Worm (Caenorhabditis elegans) whole organism, mixed stage, embryonic: Measurements from ENCODE around the gene hcf-1.

Experiments
- bed-3 ChIP-seq: fragments of 200-800 bp; sonication (Bioruptor generic); optimal IDR thresholded peaks from 3 replicates; lab custom pipeline; 2018; ENCODE audit warnings: mild to moderate bottlenecking, missing genetic modification characterization, moderate library complexity, missing compliant biosample characterization
- blmp-1 ChIP-seq: fragments of 150-350 bp; optimal IDR thresholded peaks from 2 replicates; lab custom pipeline; 2014; ENCODE audit warnings: missing biosample characterization, missing genetic modification characterization
- ceh-39 ChIP-seq: fragments of 150-350 bp; optimal IDR thresholded peaks from 2 replicates; lab custom pipeline; 2014; ENCODE audit warnings: missing biosample characterization, missing genetic modification characterization
- ceh-43 ChIP-seq: fragments of 200-800 bp; sonication (Bioruptor generic); optimal IDR thresholded peaks from 2 replicates; lab custom pipeline; 2018; ENCODE audit warnings: mild to moderate bottlenecking, missing genetic modification characterization, moderate library complexity, missing compliant biosample characterization
- ces-1 ChIP-seq: fragments of 150-350 bp; optimal IDR thresholded peaks from 2 replicates; lab custom pipeline; 2014; ENCODE audit warnings: missing biosample characterization, missing genetic modification reagents, missing genetic modification characterization
- cnd-1 ChIP-seq: fragments of 200-800 bp; sonication (Bioruptor generic); optimal IDR thresholded peaks from 2 replicates; lab custom pipeline; 2018; ENCODE audit warnings: mild to moderate bottlenecking, missing genetic modification characterization, missing compliant biosample characterization
- drap-1 ChIP-seq: fragments of 200-800 bp; sonication (Bioruptor generic); optimal IDR thresholded peaks from 3 replicates; lab custom pipeline; 2018; ENCODE audit warnings: mild to moderate bottlenecking, missing genetic modification characterization, missing compliant biosample characterization
- elt-1 ChIP-seq: sonication (generic microtip); optimal IDR thresholded peaks from 2 replicates; lab custom pipeline; 2017; ENCODE audit warnings: missing genetic modification characterization, mild to moderate bottlenecking, missing compliant biosample characterization, antibody characterized with exemption, moderate library complexity, borderline replicate concordance; ENCODE audit not compliant: insufficient read depth
- elt-3 ChIP-seq: fragments of 150-350 bp; optimal IDR thresholded peaks from 2 replicates; lab custom pipeline; 2014; ENCODE audit warnings: missing biosample characterization, missing genetic modification characterization
- ham-2 ChIP-seq: fragments of 200-800 bp; sonication (Bioruptor generic); optimal IDR thresholded peaks from 2 replicates; lab custom pipeline; 2018; ENCODE audit warnings: mild to moderate bottlenecking, missing genetic modification characterization, missing compliant biosample characterization
- lin-13 ChIP-seq: fragments of 150-350 bp; optimal IDR thresholded peaks from 2 replicates; lab custom pipeline; 2014; ENCODE audit warnings: missing biosample characterization, missing genetic modification characterization
- lin-32 ChIP-seq: fragments of 200-800 bp; sonication (Bioruptor generic); optimal IDR thresholded peaks from 2 replicates; lab custom pipeline; 2018; ENCODE audit warnings: mild to moderate bottlenecking, missing genetic modification characterization, missing compliant biosample characterization
- lsy-2 ChIP-seq: fragments of 150-350 bp; optimal IDR thresholded peaks from 2 replicates; lab custom pipeline; 2014; ENCODE audit warnings: missing biosample characterization, missing genetic modification characterization
- mab-5 ChIP-seq: fragments of 150-350 bp; optimal IDR thresholded peaks from 2 replicates; lab custom pipeline; 2014; ENCODE audit warnings: missing biosample characterization, missing genetic modification characterization
- mep-1 ChIP-seq: fragments of 150-350 bp; optimal IDR thresholded peaks from 2 replicates; lab custom pipeline; 2017; ENCODE audit warnings: missing biosample characterization, missing genetic modification reagents, missing genetic modification characterization, inconsistent platforms
- mls-2 ChIP-seq: sonication (generic microtip); optimal IDR thresholded peaks from 2 replicates; lab custom pipeline; 2016; ENCODE audit warnings: mild to moderate bottlenecking, missing genetic modification characterization, moderate library complexity, missing compliant biosample characterization
- nhr-12 ChIP-seq: fragments of 150-350 bp; optimal IDR thresholded peaks from 2 replicates; lab custom pipeline; 2014; ENCODE audit warnings: missing biosample characterization, missing genetic modification characterization
- nhr-2 ChIP-seq: fragments of 150-350 bp; optimal IDR thresholded peaks from 2 replicates; lab custom pipeline; 2014; ENCODE audit warnings: missing biosample characterization, missing genetic modification characterization
- nhr-237 ChIP-seq: fragments of 150-350 bp; optimal IDR thresholded peaks from 2 replicates; lab custom pipeline; 2014; ENCODE audit warnings: missing biosample characterization, missing genetic modification characterization
- nhr-28 ChIP-seq: fragments of 150-350 bp; optimal IDR thresholded peaks from 2 replicates; lab custom pipeline; 2014; ENCODE audit warnings: missing biosample characterization, missing genetic modification characterization
- nhr-76 ChIP-seq: sonication (generic microtip); optimal IDR thresholded peaks from 2 replicates; lab custom pipeline; 2017; ENCODE audit warnings: missing biosample characterization, missing genetic modification characterization
- pha-4 ChIP-seq: fragments of 150-350 bp; optimal IDR thresholded peaks from 2 replicates; lab custom pipeline; 2018; ENCODE audit warnings: missing biosample characterization, missing genetic modification reagents, missing genetic modification characterization
- sem-2 ChIP-seq: fragments of 200-800 bp; sonication (Bioruptor generic); optimal IDR thresholded peaks from 2 replicates; lab custom pipeline; 2018; ENCODE audit warnings: mild to moderate bottlenecking, missing genetic modification characterization, missing compliant biosample characterization
- snpc-4 ChIP-seq: fragments of 150-350 bp; optimal IDR thresholded peaks from 2 replicates; lab custom pipeline; 2014; ENCODE audit warnings: missing biosample characterization, missing genetic modification characterization
- sptf-1 ChIP-seq: sonication (generic microtip); optimal IDR thresholded peaks from 2 replicates; lab custom pipeline; 2017; ENCODE audit warnings: mild to moderate bottlenecking, missing genetic modification characterization, moderate library complexity, missing compliant biosample characterization
- tbx-8 ChIP-seq: fragments of 200-800 bp; sonication (Bioruptor generic); optimal IDR thresholded peaks from 2 replicates; lab custom pipeline; 2018; ENCODE audit warnings: mild to moderate bottlenecking, missing genetic modification characterization, moderate library complexity, missing compliant biosample characterization
- unc-120 ChIP-seq: sonication (generic microtip); optimal IDR thresholded peaks from 2 replicates; lab custom pipeline; 2017; ENCODE audit warnings: missing genetic modification characterization, missing compliant biosample characterization; ENCODE audit not compliant: poor library complexity, severe bottlenecking
- unc-39 ChIP-seq: fragments of 150-350 bp; optimal IDR thresholded peaks from 2 replicates; lab custom pipeline; 2014; ENCODE audit warnings: missing biosample characterization, missing genetic modification characterization
- unc-62 ChIP-seq: fragments of 150-350 bp; optimal IDR thresholded peaks from 2 replicates; lab custom pipeline; 2014; ENCODE audit warnings: missing biosample characterization, missing genetic modification reagents, missing genetic modification characterization
- zip-8 ChIP-seq: fragments of 150-350 bp; optimal IDR thresholded peaks from 2 replicates; lab custom pipeline; 2014; ENCODE audit warnings: missing biosample characterization, missing genetic modification characterization
- ztf-11 ChIP-seq: fragments of 150-350 bp; optimal IDR thresholded peaks from 2 replicates; lab custom pipeline; 2014; ENCODE audit warnings: missing biosample characterization, missing genetic modification characterization

hcf-1 gene

ce11 chrIV:7754114-7754513 lies 20.0 kb downstream of the hcf-1 start:
- TF ChIP-seq nhr-76 (tag; lab: Kevin White, UChicago): no peak
- TF ChIP-seq, all 35 proteins: peak for 0

DNA sequence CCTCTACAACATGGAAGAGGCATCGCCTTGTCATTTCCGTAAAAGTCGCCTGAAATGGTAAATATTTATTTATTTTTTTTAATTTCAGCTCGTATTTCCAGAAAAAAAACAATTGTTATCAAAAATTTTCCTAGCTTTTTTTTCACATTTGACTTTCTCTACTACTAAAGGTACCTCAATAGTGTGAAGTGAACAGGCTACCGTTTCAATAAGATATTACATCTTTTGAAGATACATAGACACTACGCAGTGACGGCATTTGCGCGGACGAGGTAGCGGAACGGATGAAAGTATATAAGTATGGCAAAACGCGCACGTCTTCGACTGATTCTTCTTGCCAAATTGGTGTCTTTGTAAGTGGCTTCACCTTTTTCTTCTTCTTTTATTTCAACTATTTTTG lies 21.0 kb downstream of the hcf-1 start, which contains the start of gene col-14:
Gene col-14 (plus strand): TSS at position 301 of the 400 bp plus-strand sequence.
- no peak for TF ChIP-seq drap-1 (GFP tag; lab: Kevin White, UChicago)
- no peak for TF ChIP-seq pha-4
- TF ChIP-seq nhr-2 (tag; lab: Kevin White, UChicago): no peak
- no peak for TF ChIP-seq lin-32 (GFP tag; lab: Kevin White, UChicago)
- TF ChIP-seq sem-2 (GFP tag; lab: Kevin White, UChicago): no peak
- TF ChIP-seq nhr-12 (tag; lab: Kevin White, UChicago): no peak
- no peak for TF ChIP-seq tbx-8
- TF ChIP-seq ceh-43 (GFP tag; lab: Kevin White, UChicago): no peak
- no peak for TF ChIP-seq nhr-237 (tag; lab: Kevin White, UChicago)
- no peak for TF ChIP-seq ham-2 (GFP tag; lab: Kevin White, UChicago)
- no peak for TF ChIP-seq cnd-1 (tag; lab: Kevin White, UChicago)
- TF ChIP-seq mls-2 (tag; lab: Kevin White, UChicago): no peak
- TF ChIP-seq unc-120 (tag; lab: Kevin White, UChicago): no peak
- no peak for TF ChIP-seq blmp-1
- no peak for TF ChIP-seq lin-13 (tag; lab: Kevin White, UChicago)
- TF ChIP-seq ces-1 (GFP tag; lab: Kevin White, UChicago): no peak
- no peak for TF ChIP-seq nhr-76 (tag; lab: Kevin White, UChicago)
- no peak for TF ChIP-seq mab-5

- TF ChIP-seq lsy-2 (tag; lab: Kevin White, UChicago): no peak
- no peak for TF ChIP-seq bed-3 (GFP tag; lab: Kevin White, UChicago)
- no peak for TF ChIP-seq tbx-8
- no peak for TF ChIP-seq nhr-2 (tag; lab: Kevin White, UChicago)
- no peak for TF ChIP-seq nhr-12 (tag; lab: Kevin White, UChicago)
- no peak for TF ChIP-seq sptf-1 (tag; lab: Kevin White, UChicago)
- no peak for TF ChIP-seq nhr-237 (tag; lab: Kevin White, UChicago)
- no peak for TF ChIP-seq mab-5
- TF ChIP-seq blmp-1: no peak
- TF ChIP-seq mep-1 (tag; lab: Kevin White, UChicago): no peak
- no peak for TF ChIP-seq ztf-11 (tag; lab: Kevin White, UChicago)
- no peak for TF ChIP-seq drap-1 (GFP tag; lab: Kevin White, UChicago)
These were observed 26.2 kb downstream of the hcf-1 start, which contains the start of gene klo-1 for ce11 chrIV:7747838-7748237. Gene klo-1 (minus strand): TSS chrIV:7748225.

DNA sequence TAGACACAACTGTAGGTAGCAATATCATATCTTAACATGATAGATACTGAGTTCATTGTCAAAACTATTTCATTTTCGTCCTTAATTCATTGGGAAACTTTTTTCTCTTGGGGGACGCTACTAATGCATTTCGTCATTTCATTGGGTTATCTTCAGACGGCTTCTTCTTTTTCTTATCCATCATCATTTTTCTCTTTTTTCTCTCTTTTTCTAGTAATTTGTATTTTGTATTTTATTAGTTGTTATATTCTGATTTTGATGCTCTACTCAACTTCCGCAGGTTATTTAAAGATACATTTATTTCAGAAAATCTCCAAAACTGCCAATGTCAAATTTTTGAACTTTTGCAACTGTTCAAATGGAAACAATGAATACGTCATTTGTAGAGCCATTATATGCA lies 30.5 kb downstream of the hcf-1 start, which contains the start of gene npr-35:
Gene npr-35 (plus strand): TSS at position 301 of the 400 bp plus-strand sequence.
- TF ChIP-seq drap-1 (GFP tag; lab: Kevin White, UChicago): no peak
- TF ChIP-seq zip-8: no peak
- no peak for TF ChIP-seq tbx-8
- no peak for TF ChIP-seq nhr-12 (tag; lab: Kevin White, UChicago)
- no peak for TF ChIP-seq mab-5
- no peak for TF ChIP-seq pha-4
- TF ChIP-seq nhr-2 (tag; lab: Kevin White, UChicago): no peak
- TF ChIP-seq ceh-39 (tag; lab: Kevin White, UChicago): no peak
- no peak for TF ChIP-seq unc-62 (GFP tag; lab: Kevin White, UChicago)
- no peak for TF ChIP-seq lsy-2 (tag; lab: Kevin White, UChicago)
- no peak for TF ChIP-seq nhr-28 (tag; lab: Kevin White, UChicago)
- TF ChIP-seq unc-39 (tag; lab: Kevin White, UChicago): no peak
- TF ChIP-seq nhr-76 (tag; lab: Kevin White, UChicago): no peak

- peak; percentile 50 for TF ChIP-seq ces-1 (GFP tag; lab: Kevin White, UChicago)
- no peak for TF ChIP-seq pha-4
These were observed 37.5 kb downstream of the hcf-1 start for ce11 chrIV:7736616-7737015.

- no peak for TF ChIP-seq elt-1 (tag; lab: Kevin White, UChicago)
- no peak for TF ChIP-seq snpc-4 (tag; lab: Kevin White, UChicago)
- TF ChIP-seq ham-2 (GFP tag; lab: Kevin White, UChicago): no peak
- TF ChIP-seq nhr-76 (tag; lab: Kevin White, UChicago): no peak
- no peak for TF ChIP-seq nhr-237 (tag; lab: Kevin White, UChicago)
- no peak for TF ChIP-seq unc-62 (GFP tag; lab: Kevin White, UChicago)
- TF ChIP-seq elt-3: no peak
- TF ChIP-seq unc-120 (tag; lab: Kevin White, UChicago): no peak
- TF ChIP-seq ztf-11 (tag; lab: Kevin White, UChicago): no peak
- TF ChIP-seq lin-32 (GFP tag; lab: Kevin White, UChicago): no peak
These were observed 39.5 kb downstream of the hcf-1 start, which contains the start of gene clx-1 for ce11 chrIV:7734619-7735018. Gene clx-1 (plus strand): TSS chrIV:7734648.
